Fruit fly (Drosophila melanogaster) whole organism, prepupa: ENCODE data around the gene Chro.

Experiments used
- CG16779 ChIP-seq: fragments of 200-800 bp; sonication (Bioruptor generic); optimal IDR thresholded peaks from 3 replicates; lab custom pipeline; 2017; ENCODE audit warnings: missing biosample characterization, mild to moderate bottlenecking, missing genetic modification characterization
- CG6854 ChIP-seq: fragments of 200-800 bp; sonication (Bioruptor generic); optimal IDR thresholded peaks from 2 replicates; lab custom pipeline; 2017; ENCODE audit warnings: missing biosample characterization, mild to moderate bottlenecking, missing genetic modification characterization
- Eip75B ChIP-seq: fragments of 200-800 bp; sonication (Bioruptor generic); optimal IDR thresholded peaks from 3 replicates; lab custom pipeline; 2016; ENCODE audit warnings: missing biosample characterization, missing genetic modification characterization
- Gug ChIP-seq: fragments of 200-800 bp; sonication (Bioruptor generic); IDR thresholded peaks from 2 replicates; pipeline ENCODE4 v1.3.6; 2022; ENCODE audit warnings: missing biosample characterization, missing genetic modification characterization
- Smox ChIP-seq: fragments of 200-800 bp; sonication (Bioruptor generic); optimal IDR thresholded peaks from 3 replicates; lab custom pipeline; 2016; ENCODE audit warnings: missing biosample characterization, missing genetic modification characterization
- Sox102F ChIP-seq: fragments of 200-800 bp; sonication (Bioruptor generic); optimal IDR thresholded peaks from 2 replicates; lab custom pipeline; 2016; ENCODE audit warnings: missing biosample characterization, mild to moderate bottlenecking, missing genetic modification characterization
- eg ChIP-seq: fragments of 200-800 bp; sonication (Bioruptor generic); IDR thresholded peaks from 3 replicates; pipeline ENCODE4 v1.3.6; 2022; ENCODE audit warnings: missing biosample characterization, missing genetic modification characterization
- fd59A ChIP-seq: fragments of 200-800 bp; sonication (Bioruptor generic); optimal IDR thresholded peaks from 2 replicates; lab custom pipeline; 2017; ENCODE audit warnings: missing biosample characterization, mild to moderate bottlenecking, missing genetic modification characterization, missing genetic modification reagents

DNA sequence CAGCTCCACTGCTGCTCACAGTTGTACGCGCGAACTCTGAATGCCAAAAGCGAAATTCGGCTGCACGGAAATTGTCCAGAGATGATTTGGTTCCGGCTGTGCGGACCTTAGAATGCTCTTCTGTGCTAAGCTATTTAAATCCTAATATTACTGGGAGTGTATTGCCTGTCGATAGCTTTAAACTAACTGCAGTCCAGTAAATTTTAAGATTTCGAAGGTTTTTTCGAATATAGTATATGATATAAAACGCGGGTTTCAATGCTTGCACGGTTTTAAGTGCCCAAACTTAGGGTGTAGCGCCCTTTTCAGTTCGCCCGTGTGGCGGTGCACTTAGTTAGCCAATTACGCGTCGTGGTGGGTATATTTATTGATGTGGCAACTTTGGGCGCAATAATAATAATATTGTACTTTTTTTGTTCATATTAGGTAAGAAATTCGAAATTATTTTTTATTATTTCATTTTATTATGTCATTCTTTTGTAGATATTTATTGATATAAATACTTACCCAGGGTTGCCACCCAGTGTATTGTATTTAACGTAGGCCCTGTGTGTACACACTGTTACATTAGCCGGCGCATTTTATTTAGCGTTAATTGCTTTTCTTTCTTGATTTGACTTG is at the start of gene Chro, which contains the start of gene Ssl1:
- TF ChIP-seq Eip75B (GFP tag; lab: Kevin White, UChicago) (peak; percentile 100), CG6854 (GFP tag; lab: Kevin White, UChicago) (peak; percentile 100), Gug (GFP tag; lab: Robert Waterston, UW) (peak; percentile 100), Smox (GFP tag; lab: Kevin White, UChicago) (peak; percentile 100), CG16779 (tag; lab: Kevin White, UChicago) (peak; percentile 99), Sox102F (GFP tag; lab: Kevin White, UChicago) (peak; percentile 100), eg (peak; percentile 100), fd59A (GFP tag; lab: Kevin White, UChicago) (peak; percentile 100)
